Fruit fly (Drosophila melanogaster) whole organism, pupa: Measurements from ENCODE around the gene emc.

Source experiments
- CG12605 ChIP-seq: fragments of 200-800 bp; sonication (Bioruptor generic); IDR thresholded peaks from 2 replicates; pipeline ENCODE4 v1.3.6; 2022; ENCODE audit warnings: missing biosample characterization, missing genetic modification characterization
- CG13204 ChIP-seq: fragments of 200-800 bp; sonication (Bioruptor generic); optimal IDR thresholded peaks from 2 replicates; lab custom pipeline; 2018; ENCODE audit warnings: missing biosample characterization, mild to moderate bottlenecking, missing genetic modification characterization, moderate library complexity
- CG14655 ChIP-seq: fragments of 200-800 bp; sonication (Bioruptor generic); optimal IDR thresholded peaks from 3 replicates; lab custom pipeline; 2017; ENCODE audit warnings: mild to moderate bottlenecking, missing biosample characterization, missing genetic modification reagents, missing genetic modification characterization
- CG17806 ChIP-seq: fragments of 200-800 bp; sonication (Bioruptor generic); optimal IDR thresholded peaks from 2 replicates; lab custom pipeline; 2018; ENCODE audit warnings: missing biosample characterization, mild to moderate bottlenecking, missing genetic modification characterization, moderate library complexity
- CG32121 ChIP-seq: fragments of 200-800 bp; sonication (Bioruptor generic); IDR thresholded peaks from 2 replicates; pipeline ENCODE4 v1.3.6; 2022; ENCODE audit warnings: missing biosample characterization, missing genetic modification characterization
- CG34367 ChIP-seq: fragments of 200-800 bp; sonication (Bioruptor generic); optimal IDR thresholded peaks from 2 replicates; lab custom pipeline; 2018; ENCODE audit warnings: missing biosample characterization, mild to moderate bottlenecking, missing genetic modification characterization
- CG4496 ChIP-seq: fragments of 200-800 bp; sonication (Bioruptor generic); IDR thresholded peaks from 3 replicates; pipeline ENCODE4 v1.3.6; 2022; ENCODE audit warnings: missing biosample characterization, missing genetic modification characterization
- CG8301 ChIP-seq: fragments of 200-800 bp; sonication (Bioruptor generic); optimal IDR thresholded peaks from 2 replicates; lab custom pipeline; 2018; ENCODE audit warnings: missing biosample characterization, mild to moderate bottlenecking, missing genetic modification characterization
- CG9948 ChIP-seq: fragments of 200-800 bp; sonication (Bioruptor generic); optimal IDR thresholded peaks from 2 replicates; lab custom pipeline; 2018; ENCODE audit warnings: missing biosample characterization, mild to moderate bottlenecking, missing genetic modification characterization, moderate library complexity
- EcR ChIP-seq: fragments of 200-800 bp; sonication (Bioruptor generic); optimal IDR thresholded peaks from 3 replicates; lab custom pipeline; 2019; ENCODE audit warnings: missing biosample characterization, missing genetic modification characterization, mild to moderate bottlenecking, moderate library complexity, missing genetic modification reagents
- Ets98B ChIP-seq: fragments of 200-800 bp; sonication (Bioruptor generic); IDR thresholded peaks from 2 replicates; pipeline ENCODE4 v1.3.6; 2022; ENCODE audit warnings: missing biosample characterization, missing genetic modification characterization
- Pif1A ChIP-seq: fragments of 200-800 bp; sonication (Bioruptor generic); optimal IDR thresholded peaks from 3 replicates; lab custom pipeline; 2016; ENCODE audit warnings: missing biosample characterization, missing genetic modification characterization
- gl ChIP-seq: fragments of 200-800 bp; sonication (Bioruptor generic); optimal IDR thresholded peaks from 2 replicates; lab custom pipeline; 2018; ENCODE audit warnings: missing biosample characterization, mild to moderate bottlenecking, missing genetic modification characterization

DNA sequence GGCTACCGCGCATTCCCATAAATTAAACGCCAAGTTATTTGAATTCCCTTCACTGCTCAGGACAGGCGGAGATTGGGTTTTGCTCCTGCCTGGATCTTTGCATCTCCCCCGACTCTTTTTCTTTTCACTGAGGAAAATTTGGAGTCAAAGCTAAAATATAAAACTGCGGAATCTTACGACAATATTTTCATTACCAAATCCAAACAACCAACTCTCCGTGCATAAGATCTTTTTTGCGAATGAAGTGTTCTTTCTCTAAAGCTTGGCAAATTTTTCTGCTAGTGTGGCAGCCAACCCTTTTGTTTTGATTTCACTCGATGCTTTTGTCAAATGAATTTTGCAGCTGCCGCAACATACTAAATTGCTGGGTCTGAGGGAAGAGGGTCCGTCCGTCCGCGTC, 21.3 kb upstream of the emc start:
- TF ChIP-seq CG14655 (GFP tag; lab: Kevin White, UChicago) (no peak), CG32121 (GFP tag; lab: Robert Waterston, UW) (no peak), EcR (GFP tag; lab: Kevin White, UChicago) (no peak), CG4496 (GFP tag; lab: Robert Waterston, UW) (no peak), CG8301 (tag; lab: Kevin White, UChicago) (no peak), Ets98B (GFP tag; lab: Robert Waterston, UW) (no peak), CG17806 (tag; lab: Kevin White, UChicago) (peak; percentile 64), gl (no peak), CG13204 (no peak), Pif1A (peak; percentile 46), CG12605 (GFP tag; lab: Robert Waterston, UW) (no peak), CG34367 (tag; lab: Kevin White, UChicago) (peak; percentile 19), CG9948 (tag; lab: Kevin White, UChicago) (peak; percentile 30)
